Worm (Caenorhabditis elegans) whole organism, mixed stage, embryonic: Measurements from ENCODE around the gene scd-1.

Experiments
- M03D4.4 ChIP-seq: sonication (generic microtip); optimal IDR thresholded peaks from 2 replicates; lab custom pipeline; 2017; ENCODE audit warnings: mild to moderate bottlenecking, missing genetic modification characterization, missing compliant biosample characterization
- blmp-1 ChIP-seq: fragments of 150-350 bp; optimal IDR thresholded peaks from 2 replicates; lab custom pipeline; 2014; ENCODE audit warnings: missing biosample characterization, missing genetic modification characterization
- lsy-2 ChIP-seq: fragments of 150-350 bp; optimal IDR thresholded peaks from 2 replicates; lab custom pipeline; 2014; ENCODE audit warnings: missing biosample characterization, missing genetic modification characterization
- nhr-12 ChIP-seq: fragments of 150-350 bp; optimal IDR thresholded peaks from 2 replicates; lab custom pipeline; 2014; ENCODE audit warnings: missing biosample characterization, missing genetic modification characterization
- nhr-237 ChIP-seq: fragments of 150-350 bp; optimal IDR thresholded peaks from 2 replicates; lab custom pipeline; 2014; ENCODE audit warnings: missing biosample characterization, missing genetic modification characterization
- nhr-76 ChIP-seq: sonication (generic microtip); optimal IDR thresholded peaks from 2 replicates; lab custom pipeline; 2017; ENCODE audit warnings: missing biosample characterization, missing genetic modification characterization
- snpc-4 ChIP-seq: fragments of 150-350 bp; optimal IDR thresholded peaks from 2 replicates; lab custom pipeline; 2014; ENCODE audit warnings: missing biosample characterization, missing genetic modification characterization
- sptf-1 ChIP-seq: sonication (generic microtip); optimal IDR thresholded peaks from 2 replicates; lab custom pipeline; 2017; ENCODE audit warnings: mild to moderate bottlenecking, missing genetic modification characterization, moderate library complexity, missing compliant biosample characterization
- unc-62 ChIP-seq: fragments of 150-350 bp; optimal IDR thresholded peaks from 2 replicates; lab custom pipeline; 2014; ENCODE audit warnings: missing biosample characterization, missing genetic modification reagents, missing genetic modification characterization

- TF ChIP-seq sptf-1 (tag; lab: Kevin White, UChicago): no peak
- TF ChIP-seq nhr-237: no peak
- no peak for TF ChIP-seq unc-62
- no peak for TF ChIP-seq lsy-2
- TF ChIP-seq nhr-12: no peak
- no peak for TF ChIP-seq snpc-4 (tag; lab: Kevin White, UChicago)
- TF ChIP-seq blmp-1 (tag; lab: Kevin White, UChicago): no peak
- TF ChIP-seq M03D4.4 (tag; lab: Kevin White, UChicago): no peak
- no peak for TF ChIP-seq nhr-76
These were observed 13.0 kb downstream of the scd-1 start for ce11 chrX:12512472-12513137.
